Worm (Caenorhabditis elegans) whole organism, L3 larva: ENCODE data around the gene T12G3.4.
A peak's percentile ranks its signal among the peaks of the same experiment; 100 is the strongest.

Source experiments
- ZK546.5 ChIP-seq: sonication (generic microtip); optimal IDR thresholded peaks from 2 replicates; lab custom pipeline; 2017; ENCODE audit warnings: missing biosample characterization, missing genetic modification characterization
- ama-1 ChIP-seq: fragments of 150-350 bp; optimal IDR thresholded peaks from 2 replicates; lab custom pipeline; 2018
- egl-5 ChIP-seq: fragments of 150-350 bp; optimal IDR thresholded peaks from 2 replicates; lab custom pipeline; 2017; ENCODE audit warnings: missing biosample characterization, missing genetic modification reagents, missing genetic modification characterization, inconsistent platforms
- elt-1 ChIP-seq: fragments of 150-350 bp; optimal IDR thresholded peaks from 2 replicates; lab custom pipeline; 2014; ENCODE audit warnings: missing biosample characterization, missing genetic modification characterization
- elt-3 ChIP-seq, 3 experiments: fragments of 150-350 bp in 1 of 3; sonication (generic microtip) in 2 of 3; optimal IDR thresholded peaks; 2 replicates in 2 of 3; 4 replicates in 1 of 3; lab custom pipeline; 2014 to 2017; ENCODE audit warnings: missing biosample characterization in 3 of 3, missing genetic modification characterization in 3 of 3
- fkh-10 ChIP-seq: sonication (generic microtip); optimal IDR thresholded peaks from 2 replicates; lab custom pipeline; 2017; ENCODE audit warnings: missing biosample characterization, missing genetic modification reagents, missing genetic modification characterization
- fos-1 ChIP-seq: fragments of 150-350 bp; optimal IDR thresholded peaks from 2 replicates; lab custom pipeline; 2014; ENCODE audit warnings: missing biosample characterization, missing genetic modification characterization
- nfya-1 ChIP-seq: sonication (generic microtip); optimal IDR thresholded peaks from 2 replicates; lab custom pipeline; 2017; ENCODE audit warnings: missing genetic modification characterization, mild to moderate bottlenecking, missing compliant biosample characterization, antibody characterized with exemption, moderate library complexity; ENCODE audit not compliant: insufficient read depth
- nhr-237 ChIP-seq: fragments of 150-350 bp; optimal IDR thresholded peaks from 2 replicates; lab custom pipeline; 2014; ENCODE audit warnings: missing biosample characterization, missing genetic modification characterization
- pha-4 ChIP-seq: fragments of 150-350 bp; optimal IDR thresholded peaks from 2 replicates; lab custom pipeline; 2014; ENCODE audit warnings: missing biosample characterization, missing genetic modification reagents, missing genetic modification characterization
- unc-62 ChIP-seq: fragments of 150-350 bp; sonication (generic microtip); optimal IDR thresholded peaks from 4 replicates; lab custom pipeline; 2014; ENCODE audit warnings: missing biosample characterization, missing genetic modification reagents, missing genetic modification characterization
- ztf-11 ChIP-seq: fragments of 150-350 bp; optimal IDR thresholded peaks from 2 replicates; lab custom pipeline; 2014; ENCODE audit warnings: missing biosample characterization, missing genetic modification characterization

- peak in 1 of 3 experiments; percentile 59 for TF ChIP-seq elt-3 (tag; optimal IDR thresholded peaks at IDR 0.05; lab: Kevin White, UChicago)
- TF ChIP-seq elt-1: no peak
- TF ChIP-seq fkh-10: no peak
- TF ChIP-seq nhr-237 (tag; lab: Kevin White, UChicago): no peak
- TF ChIP-seq unc-62 (GFP tag; lab: Kevin White, UChicago): no peak
- TF ChIP-seq ztf-11 (tag; lab: Kevin White, UChicago): no peak
- no peak for TF ChIP-seq egl-5
- TF ChIP-seq ZK546.5: no peak
- peak; percentile 82 for TF ChIP-seq pha-4 (tag; lab: Kevin White, UChicago)
- peak; percentile 71 for TF ChIP-seq ama-1 (lab: Kevin White, UChicago)
- peak; percentile 68 for TF ChIP-seq nfya-1 (tag; lab: Kevin White, UChicago)
- TF ChIP-seq fos-1 (tag; lab: Kevin White, UChicago): no peak
Observed at ce11 chrIV:12086498-12086897, 38.4 kb downstream of the T12G3.4 start.
